Worm (Caenorhabditis elegans): Measurements from ENCODE around the gene Y24D9B.1.

- TF ChIP-seq him-1 (tag; optimal IDR thresholded peaks at IDR 0.05) (no peak), W03F9.2 (tag; optimal IDR thresholded peaks at IDR 0.05) (no peak)
These were observed 16.0 kb upstream of the Y24D9B.1 start, which contains the start of gene lgc-22 for ce11 chrIV:4301202-4301601.
